Fruit fly (Drosophila melanogaster) whole organism, prepupa: ENCODE data around the gene prtp.

ENCODE experiments used
- Blimp-1 ChIP-seq: fragments of 200-800 bp; sonication (Bioruptor generic); optimal IDR thresholded peaks from 3 replicates; lab custom pipeline; 2017; ENCODE audit warnings: missing biosample characterization, missing genetic modification characterization, mild to moderate bottlenecking, moderate library complexity, missing genetic modification reagents
- CG10631 ChIP-seq: fragments of 200-800 bp; sonication (Bioruptor generic); optimal IDR thresholded peaks from 2 replicates; lab custom pipeline; 2016; ENCODE audit warnings: missing biosample characterization, missing genetic modification characterization
- CG11294 ChIP-seq: fragments of 200-800 bp; sonication (Bioruptor generic); IDR thresholded peaks from 2 replicates; pipeline ENCODE4 v1.3.6; 2022; ENCODE audit warnings: missing biosample characterization, missing genetic modification characterization
- CG11902 ChIP-seq: fragments of 200-800 bp; sonication (Bioruptor generic); optimal IDR thresholded peaks from 3 replicates; lab custom pipeline; 2016; ENCODE audit warnings: missing biosample characterization, missing genetic modification characterization
- CG15336 ChIP-seq: fragments of 200-800 bp; sonication (Bioruptor generic); IDR thresholded peaks from 2 replicates; pipeline ENCODE4 v1.3.6; 2022; ENCODE audit warnings: missing biosample characterization, missing genetic modification characterization
- CG3032 ChIP-seq: fragments of 200-800 bp; optimal IDR thresholded peaks from 2 replicates; lab custom pipeline; 2019; ENCODE audit warnings: missing biosample characterization, mild to moderate bottlenecking, missing genetic modification characterization, moderate library complexity
- CG31627 ChIP-seq: fragments of 200-800 bp; sonication (Bioruptor generic); optimal IDR thresholded peaks from 3 replicates; lab custom pipeline; 2016; ENCODE audit warnings: missing biosample characterization, missing genetic modification characterization
- CG32006 ChIP-seq: fragments of 200-800 bp; sonication (Bioruptor generic); optimal IDR thresholded peaks from 3 replicates; lab custom pipeline; 2017; ENCODE audit warnings: missing biosample characterization, mild to moderate bottlenecking, missing genetic modification characterization
- CG34406 ChIP-seq: fragments of 200-800 bp; sonication (Bioruptor generic); optimal IDR thresholded peaks from 3 replicates; lab custom pipeline; 2016; ENCODE audit warnings: missing biosample characterization, missing genetic modification characterization
- CG3919 ChIP-seq: fragments of 200-800 bp; sonication (Bioruptor generic); optimal IDR thresholded peaks from 3 replicates; lab custom pipeline; 2016; ENCODE audit warnings: missing biosample characterization, missing genetic modification characterization
- CG4318 ChIP-seq: fragments of 200-800 bp; sonication (Bioruptor generic); optimal IDR thresholded peaks from 3 replicates; lab custom pipeline; 2017; ENCODE audit warnings: missing biosample characterization, mild to moderate bottlenecking, missing genetic modification characterization
- CG6163 ChIP-seq: fragments of 200-800 bp; sonication (Bioruptor generic); IDR thresholded peaks from 3 replicates; pipeline ENCODE4 v1.3.6; 2022; ENCODE audit warnings: missing biosample characterization, missing genetic modification characterization
- CG6276 ChIP-seq: fragments of 200-800 bp; sonication (Bioruptor generic); optimal IDR thresholded peaks from 2 replicates; lab custom pipeline; 2017; ENCODE audit warnings: missing biosample characterization, mild to moderate bottlenecking, missing genetic modification characterization
- CG6792 ChIP-seq: fragments of 200-800 bp; sonication (Bioruptor generic); optimal IDR thresholded peaks from 3 replicates; lab custom pipeline; 2016; ENCODE audit warnings: missing biosample characterization, missing genetic modification characterization
- CG8119 ChIP-seq: fragments of 200-800 bp; sonication (Bioruptor generic); IDR thresholded peaks from 3 replicates; pipeline ENCODE4 v1.3.6; 2022; ENCODE audit warnings: missing biosample characterization, missing genetic modification characterization
- CG8632 ChIP-seq: fragments of 200-800 bp; sonication (Bioruptor generic); optimal IDR thresholded peaks from 3 replicates; lab custom pipeline; 2016; ENCODE audit warnings: missing biosample characterization, missing genetic modification characterization
- Eip75B ChIP-seq: fragments of 200-800 bp; sonication (Bioruptor generic); optimal IDR thresholded peaks from 3 replicates; lab custom pipeline; 2016; ENCODE audit warnings: missing biosample characterization, missing genetic modification characterization
- Eip78C ChIP-seq: fragments of 200-800 bp; sonication (Bioruptor generic); peaks from one replicate; lab custom pipeline; 2016; ENCODE audit warnings: missing biosample characterization, missing genetic modification characterization
- Ets96B ChIP-seq: fragments of 200-800 bp; optimal IDR thresholded peaks from 2 replicates; lab custom pipeline; 2019; ENCODE audit warnings: missing biosample characterization, mild to moderate bottlenecking, missing genetic modification characterization, moderate library complexity
- Gug ChIP-seq: fragments of 200-800 bp; sonication (Bioruptor generic); IDR thresholded peaks from 2 replicates; pipeline ENCODE4 v1.3.6; 2022; ENCODE audit warnings: missing biosample characterization, missing genetic modification characterization
- Hr39 ChIP-seq: fragments of 200-800 bp; sonication (Bioruptor generic); optimal IDR thresholded peaks from 2 replicates; lab custom pipeline; 2016; ENCODE audit warnings: missing biosample characterization, missing genetic modification characterization
- Hr4 ChIP-seq: fragments of 200-800 bp; sonication (Bioruptor generic); optimal IDR thresholded peaks from 3 replicates; lab custom pipeline; 2016; ENCODE audit warnings: missing biosample characterization, missing genetic modification characterization
- Lpt ChIP-seq: fragments of 200-800 bp; sonication (Bioruptor generic); optimal IDR thresholded peaks from 3 replicates; lab custom pipeline; 2016; ENCODE audit warnings: missing biosample characterization, missing genetic modification characterization
- Met ChIP-seq: fragments of 200-800 bp; sonication (Bioruptor generic); optimal IDR thresholded peaks from 3 replicates; lab custom pipeline; 2016; ENCODE audit warnings: missing biosample characterization, missing genetic modification characterization
- OdsH ChIP-seq: fragments of 200-800 bp; sonication (Bioruptor generic); optimal IDR thresholded peaks from 3 replicates; lab custom pipeline; 2016; ENCODE audit warnings: missing biosample characterization, missing genetic modification characterization
- Sox102F ChIP-seq: fragments of 200-800 bp; sonication (Bioruptor generic); optimal IDR thresholded peaks from 2 replicates; lab custom pipeline; 2016; ENCODE audit warnings: missing biosample characterization, mild to moderate bottlenecking, missing genetic modification characterization
- Sox14 ChIP-seq: fragments of 200-800 bp; sonication (Bioruptor generic); optimal IDR thresholded peaks from 3 replicates; lab custom pipeline; 2016; ENCODE audit warnings: missing biosample characterization, missing genetic modification characterization
- achi ChIP-seq: fragments of 200-800 bp; sonication (Bioruptor generic); optimal IDR thresholded peaks from 3 replicates; lab custom pipeline; 2016; ENCODE audit warnings: missing biosample characterization, missing genetic modification characterization
- acj6 ChIP-seq: fragments of 200-800 bp; sonication (Bioruptor generic); optimal IDR thresholded peaks from 3 replicates; lab custom pipeline; 2016; ENCODE audit warnings: missing biosample characterization, missing genetic modification characterization
- dac ChIP-seq: fragments of 200-800 bp; sonication (Bioruptor generic); optimal IDR thresholded peaks from 2 replicates; lab custom pipeline; 2017; ENCODE audit warnings: missing biosample characterization, mild to moderate bottlenecking, missing genetic modification characterization
- eg ChIP-seq: fragments of 200-800 bp; sonication (Bioruptor generic); IDR thresholded peaks from 3 replicates; pipeline ENCODE4 v1.3.6; 2022; ENCODE audit warnings: missing biosample characterization, missing genetic modification characterization
- esn ChIP-seq: fragments of 200-800 bp; sonication (Bioruptor generic); optimal IDR thresholded peaks from 2 replicates; lab custom pipeline; 2016; ENCODE audit warnings: missing biosample characterization, mild to moderate bottlenecking, missing genetic modification characterization, moderate library complexity
- fd59A ChIP-seq: fragments of 200-800 bp; sonication (Bioruptor generic); optimal IDR thresholded peaks from 2 replicates; lab custom pipeline; 2017; ENCODE audit warnings: missing biosample characterization, mild to moderate bottlenecking, missing genetic modification characterization, missing genetic modification reagents
- fkh ChIP-seq: fragments of 200-800 bp; sonication (Bioruptor generic); optimal IDR thresholded peaks from 3 replicates; lab custom pipeline; 2017; ENCODE audit warnings: missing biosample characterization, mild to moderate bottlenecking, missing genetic modification characterization, moderate library complexity
- net ChIP-seq: fragments of 200-800 bp; sonication (Bioruptor generic); optimal IDR thresholded peaks from 3 replicates; lab custom pipeline; 2016; ENCODE audit warnings: missing biosample characterization, missing genetic modification characterization
- pdm3 ChIP-seq: fragments of 200-800 bp; sonication (Bioruptor generic); optimal IDR thresholded peaks from 3 replicates; lab custom pipeline; 2016; ENCODE audit warnings: missing biosample characterization, missing genetic modification characterization
- salr ChIP-seq, 2 experiments: fragments of 200-800 bp; sonication (Bioruptor generic); optimal IDR thresholded peaks; 3 replicates each; lab custom pipeline; 2016 to 2018; ENCODE audit warnings: missing biosample characterization in 2 of 2, missing genetic modification characterization in 2 of 2, mild to moderate bottlenecking in 1 of 2
- ss ChIP-seq, 2 experiments: fragments of 200-800 bp; sonication (Bioruptor generic); optimal IDR thresholded peaks; 2 replicates in 1 of 2; 3 replicates in 1 of 2; lab custom pipeline; 2017 to 2018; ENCODE audit warnings: mild to moderate bottlenecking in 2 of 2, missing biosample characterization in 2 of 2, missing genetic modification characterization in 2 of 2, moderate library complexity in 1 of 2
- topi ChIP-seq: fragments of 200-800 bp; sonication (Bioruptor generic); optimal IDR thresholded peaks from 3 replicates; lab custom pipeline; 2016; ENCODE audit warnings: missing biosample characterization, missing genetic modification characterization
- vri ChIP-seq: fragments of 200-800 bp; sonication (Bioruptor generic); optimal IDR thresholded peaks from 3 replicates; lab custom pipeline; 2016; ENCODE audit warnings: missing biosample characterization, mild to moderate bottlenecking, missing genetic modification characterization

Gene prtp

DNA sequence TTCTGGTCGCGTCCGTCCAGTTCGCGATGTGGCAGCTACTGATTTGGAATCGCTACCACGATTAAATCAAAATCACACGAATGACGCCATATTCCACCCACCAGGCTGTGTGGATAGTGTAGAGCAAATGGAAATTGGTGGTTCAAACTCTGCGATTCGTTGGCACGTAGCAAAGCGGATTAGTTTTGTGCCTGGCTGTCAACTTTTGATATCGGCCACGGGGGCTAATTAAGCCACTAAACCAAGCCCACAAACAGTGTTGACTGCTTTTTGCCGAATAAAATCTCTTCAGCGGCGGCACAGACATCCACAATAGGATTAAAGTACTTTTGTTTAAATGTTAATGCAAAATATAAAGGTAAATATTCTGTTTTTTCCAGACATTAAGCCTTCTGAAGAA, 15.1 kb downstream of the prtp start, which contains the start of gene inaF-C:
TSS of gene inaF-C (minus strand) at position 101 of the 400 bp plus-strand sequence.
- TF ChIP-seq topi: no peak
- TF ChIP-seq CG8632: no peak
- TF ChIP-seq ss (GFP tag; optimal IDR thresholded peaks at IDR 0.05; lab: Kevin White, UChicago): no peak
- no peak for TF ChIP-seq CG15336 (GFP tag; lab: Robert Waterston, UW)
- no peak for TF ChIP-seq achi (GFP tag; lab: Kevin White, UChicago)
- TF ChIP-seq fd59A: no peak
- TF ChIP-seq CG8119 (GFP tag; lab: Robert Waterston, UW): no peak
- no peak for TF ChIP-seq esn (GFP tag; lab: Kevin White, UChicago)

DNA sequence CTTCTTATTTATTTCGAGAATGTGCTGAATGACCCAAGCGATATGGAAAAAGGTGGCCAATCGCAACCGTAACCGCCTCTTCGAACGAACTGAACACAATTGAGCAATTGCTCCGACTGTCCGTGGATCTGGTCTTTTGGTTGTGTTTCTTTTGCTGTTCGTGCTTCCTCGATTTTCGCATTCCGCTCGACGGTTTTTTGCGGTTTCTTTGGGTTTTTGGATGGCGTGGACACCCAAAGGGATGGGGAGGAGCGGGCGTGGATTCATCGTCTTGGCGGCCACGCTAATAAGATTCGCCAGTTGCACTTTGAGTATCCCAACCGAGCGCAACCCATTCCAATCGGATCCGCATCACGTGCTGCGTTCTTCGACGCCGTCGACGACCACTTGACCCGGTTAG, 16.1 kb downstream of the prtp start, which contains the start of gene inaF-B:
TSS of gene inaF-B (minus strand) at position 101 of the 400 bp plus-strand sequence.
- TF ChIP-seq Eip75B (GFP tag; lab: Kevin White, UChicago) (no peak), fkh (GFP tag; lab: Kevin White, UChicago) (no peak), CG3919 (no peak), CG32006 (GFP tag; lab: Kevin White, UChicago) (no peak), vri (GFP tag; lab: Kevin White, UChicago) (no peak), CG11902 (no peak), Eip78C (GFP tag; lab: Kevin White, UChicago) (no peak), Met (no peak)

DNA sequence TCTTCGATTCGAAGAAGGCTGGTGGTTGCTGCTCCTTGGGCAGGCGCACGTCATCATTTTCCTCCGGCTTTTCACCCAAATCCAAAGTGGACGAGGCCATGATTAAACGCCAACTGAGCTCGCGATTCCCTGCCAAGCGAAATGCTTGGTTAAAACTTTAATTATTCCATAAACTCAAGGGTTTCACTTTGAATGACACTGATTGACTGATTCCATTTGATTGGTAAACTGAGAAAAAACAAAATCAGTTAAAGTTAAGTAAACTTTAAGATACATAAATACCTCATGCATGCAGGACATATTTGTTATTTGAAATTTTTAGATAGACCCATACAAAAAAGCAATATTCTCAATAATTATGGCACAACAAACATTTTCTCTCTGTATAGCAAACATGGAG, 17.2 kb downstream of the prtp start, which contains the start of gene inaF-A:
TSS of gene inaF-A (minus strand) at position 101 of the 400 bp plus-strand sequence.
- TF ChIP-seq fd59A (no peak), CG34406 (GFP tag; lab: Kevin White, UChicago) (no peak), CG3919 (no peak), acj6 (GFP tag; lab: Kevin White, UChicago) (no peak), CG32006 (GFP tag; lab: Kevin White, UChicago) (peak; percentile 33), CG11294 (no peak), Eip78C (GFP tag; lab: Kevin White, UChicago) (peak; percentile 18)
- TF ChIP-seq, all 60 proteins: peak for 2

DNA sequence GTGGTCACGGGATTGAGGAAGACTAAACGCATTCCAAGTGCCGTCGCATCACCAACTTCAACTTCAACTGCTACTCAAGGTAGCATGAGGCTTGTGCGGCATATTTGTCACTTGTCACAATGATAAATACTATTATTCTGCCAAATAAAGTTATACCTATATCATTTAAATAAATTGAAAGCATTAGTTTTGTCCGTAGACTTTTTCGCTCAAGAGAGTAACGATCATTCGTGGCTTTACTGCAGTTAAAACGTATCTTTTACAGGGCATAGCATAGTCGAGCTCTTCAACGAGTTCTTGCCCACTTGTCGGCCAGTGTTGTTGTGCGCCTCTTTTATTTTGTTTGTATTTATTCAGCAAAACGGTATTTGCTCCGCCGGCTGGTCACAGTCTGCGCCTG, 19.9 kb downstream of the prtp start:
- TF ChIP-seq CG3919: peak; percentile 31
- peak; percentile 32 for TF ChIP-seq fkh (GFP tag; lab: Kevin White, UChicago)
- TF ChIP-seq Lpt (GFP tag; lab: Kevin White, UChicago): peak; percentile 38
- peak; percentile 14 for TF ChIP-seq CG31627 (GFP tag; lab: Kevin White, UChicago)
- TF ChIP-seq Sox14: peak; percentile 7
- TF ChIP-seq CG10631 (GFP tag; lab: Kevin White, UChicago): peak; percentile 9
- TF ChIP-seq CG11902: no peak
- peak; percentile 39 for TF ChIP-seq CG6276 (GFP tag; lab: Kevin White, UChicago)
- TF ChIP-seq Gug: no peak
- TF ChIP-seq Blimp-1: no peak
- no peak for TF ChIP-seq CG3032 (tag; lab: Kevin White, UChicago)
- no peak for TF ChIP-seq vri (GFP tag; lab: Kevin White, UChicago)
- TF ChIP-seq salr (GFP tag; optimal IDR thresholded peaks at IDR 0.05; lab: Kevin White, UChicago): peak in 1 of 2 experiments; percentile 3
- TF ChIP-seq pdm3 (GFP tag; lab: Kevin White, UChicago): peak; percentile 51
- no peak for TF ChIP-seq CG6792 (GFP tag; lab: Kevin White, UChicago)
- TF ChIP-seq esn (GFP tag; lab: Kevin White, UChicago): peak; percentile 11
- TF ChIP-seq CG4318: peak; percentile 38
- no peak for TF ChIP-seq Ets96B
- peak; percentile 57; the same call in 2 of the 3 replicates for TF ChIP-seq CG8119 (GFP tag; lab: Robert Waterston, UW)
- TF ChIP-seq CG15336 (GFP tag; lab: Robert Waterston, UW): peak; percentile 77
- TF ChIP-seq CG6163 (GFP tag; lab: Robert Waterston, UW): peak; percentile 45; the same call in 2 of the 3 replicates
- peak; percentile 25 for TF ChIP-seq Hr39 (GFP tag; lab: Kevin White, UChicago)
- peak; percentile 17 for TF ChIP-seq acj6 (GFP tag; lab: Kevin White, UChicago)
- peak; percentile 8 for TF ChIP-seq Sox102F
- peak; percentile 19 for TF ChIP-seq achi (GFP tag; lab: Kevin White, UChicago)
- peak; percentile 5 for TF ChIP-seq Met
- TF ChIP-seq CG8632: no peak
- TF ChIP-seq CG32006 (GFP tag; lab: Kevin White, UChicago): peak; percentile 77
- TF ChIP-seq ss (GFP tag; optimal IDR thresholded peaks at IDR 0.05; lab: Kevin White, UChicago): no peak
- TF ChIP-seq net: peak; percentile 2
- TF ChIP-seq dac (GFP tag; lab: Kevin White, UChicago): peak; percentile 45
- peak; percentile 53 for TF ChIP-seq OdsH (GFP tag; lab: Kevin White, UChicago)
- peak; percentile 25 for TF ChIP-seq Hr4 (GFP tag; lab: Kevin White, UChicago)
- peak; percentile 66 for TF ChIP-seq Eip78C (GFP tag; lab: Kevin White, UChicago)
- peak; percentile 52; the same call in 1 of the 3 replicates for TF ChIP-seq eg (GFP tag; lab: Robert Waterston, UW)
